Fruit fly (Drosophila melanogaster) whole organism, adult: ENCODE data around the gene CG4313.

Experiments
- CG11617 ChIP-seq: fragments of 200-800 bp; sonication (Bioruptor generic); optimal IDR thresholded peaks from 2 replicates; lab custom pipeline; 2017; ENCODE audit warnings: mild to moderate bottlenecking, missing biosample characterization, missing genetic modification reagents, missing genetic modification characterization
- CG12768 ChIP-seq: fragments of 200-800 bp; sonication (Bioruptor generic); optimal IDR thresholded peaks from 2 replicates; lab custom pipeline; 2017; ENCODE audit warnings: missing biosample characterization, missing genetic modification characterization, mild to moderate bottlenecking, moderate library complexity, missing genetic modification reagents
- CG14711 ChIP-seq: fragments of 200-800 bp; sonication (Bioruptor generic); optimal IDR thresholded peaks from 2 replicates; lab custom pipeline; 2018; ENCODE audit warnings: missing biosample characterization, mild to moderate bottlenecking, missing genetic modification characterization, moderate library complexity
- CG1620 ChIP-seq: fragments of 200-800 bp; sonication (Bioruptor generic); optimal IDR thresholded peaks from 2 replicates; lab custom pipeline; 2016; ENCODE audit warnings: missing biosample characterization, missing genetic modification characterization
- CG33017 ChIP-seq: fragments of 200-800 bp; sonication (Bioruptor generic); optimal IDR thresholded peaks from 2 replicates; lab custom pipeline; 2018; ENCODE audit warnings: missing biosample characterization, mild to moderate bottlenecking, missing genetic modification characterization, moderate library complexity
- CG5204 ChIP-seq: fragments of 200-800 bp; sonication (Bioruptor generic); optimal IDR thresholded peaks from 2 replicates; lab custom pipeline; 2016; ENCODE audit warnings: missing biosample characterization, missing genetic modification characterization
- CG7045 ChIP-seq: fragments of 200-800 bp; sonication (Bioruptor generic); optimal IDR thresholded peaks from 2 replicates; lab custom pipeline; 2017; ENCODE audit warnings: missing biosample characterization, mild to moderate bottlenecking, missing genetic modification characterization
- CG7101 ChIP-seq: fragments of 200-800 bp; sonication (Bioruptor generic); optimal IDR thresholded peaks from 2 replicates; lab custom pipeline; 2018; ENCODE audit warnings: missing biosample characterization, mild to moderate bottlenecking, missing genetic modification characterization, moderate library complexity
- Clk ChIP-seq: fragments of 200-800 bp; sonication (Bioruptor generic); optimal IDR thresholded peaks from 2 replicates; lab custom pipeline; 2017; ENCODE audit warnings: missing biosample characterization, missing genetic modification characterization
- Crg-1 ChIP-seq: fragments of 200-800 bp; sonication (Bioruptor generic); optimal IDR thresholded peaks from 2 replicates; lab custom pipeline; 2016; ENCODE audit warnings: missing biosample characterization, missing genetic modification characterization
- Hr96 ChIP-seq: fragments of 200-800 bp; sonication (Bioruptor generic); optimal IDR thresholded peaks from 2 replicates; lab custom pipeline; 2016; ENCODE audit warnings: missing biosample characterization, missing genetic modification characterization
- Mnt ChIP-seq: fragments of 200-800 bp; sonication (Bioruptor generic); optimal IDR thresholded peaks from 2 replicates; lab custom pipeline; 2016; ENCODE audit warnings: missing biosample characterization, mild to moderate bottlenecking, missing genetic modification characterization
- bab1 ChIP-seq: fragments of 200-800 bp; sonication (Bioruptor generic); optimal IDR thresholded peaks from 3 replicates; lab custom pipeline; 2019; ENCODE audit warnings: missing biosample characterization, mild to moderate bottlenecking, missing genetic modification characterization, moderate library complexity
- cic ChIP-seq: fragments of 200-800 bp; sonication (Bioruptor generic); optimal IDR thresholded peaks from 2 replicates; lab custom pipeline; 2017; ENCODE audit warnings: missing biosample characterization, mild to moderate bottlenecking, missing genetic modification characterization, moderate library complexity
- cnc ChIP-seq, 2 experiments: fragments of >200 bp; optimal IDR thresholded peaks; 2 replicates each; lab custom pipeline; 2017
- kay ChIP-seq: fragments of 200-800 bp; sonication (Bioruptor generic); peaks from one replicate; lab custom pipeline; 2016; ENCODE audit warnings: missing biosample characterization, missing genetic modification characterization, borderline replicate concordance
- ovo ChIP-seq: fragments of 200-800 bp; sonication (Bioruptor generic); optimal IDR thresholded peaks from 2 replicates; lab custom pipeline; 2016; ENCODE audit warnings: missing biosample characterization, missing genetic modification characterization
- pad ChIP-seq: fragments of 200-800 bp; sonication (Bioruptor generic); optimal IDR thresholded peaks from 3 replicates; lab custom pipeline; 2017; ENCODE audit warnings: missing biosample characterization, missing genetic modification characterization, mild to moderate bottlenecking, moderate library complexity, missing genetic modification reagents
- tj ChIP-seq: fragments of 200-800 bp; sonication (Bioruptor generic); optimal IDR thresholded peaks from 3 replicates; lab custom pipeline; 2017; ENCODE audit warnings: missing biosample characterization, mild to moderate bottlenecking, missing genetic modification characterization, moderate library complexity
- toe ChIP-seq: fragments of 200-800 bp; sonication (Bioruptor generic); optimal IDR thresholded peaks from 2 replicates; lab custom pipeline; 2016; ENCODE audit warnings: missing biosample characterization, missing genetic modification characterization

The CG4313 gene

dm6 chrX:2012121-2012452 is 29.6 kb upstream of the CG4313 start:
- TF ChIP-seq cic (GFP tag; lab: Kevin White, UChicago) (no peak), cnc (optimal IDR thresholded peaks at IDR 0.05; lab: Kevin White, UChicago) (no peak), tj (GFP tag; lab: Kevin White, UChicago) (peak; percentile 10), CG1620 (GFP tag; lab: Kevin White, UChicago) (no peak), Clk (no peak), CG33017 (tag; lab: Kevin White, UChicago) (no peak), bab1 (GFP tag; lab: Kevin White, UChicago) (no peak), CG5204 (no peak), pad (GFP tag; lab: Kevin White, UChicago) (no peak), toe (GFP tag; lab: Kevin White, UChicago) (no peak), CG11617 (GFP tag; lab: Kevin White, UChicago) (no peak), Mnt (no peak), Hr96 (GFP tag; lab: Kevin White, UChicago) (peak; percentile 71), ovo (GFP tag; lab: Kevin White, UChicago) (no peak), CG14711 (tag; lab: Kevin White, UChicago) (no peak), CG7101 (no peak)

- TF ChIP-seq CG12768 (GFP tag; lab: Kevin White, UChicago): peak; percentile 76
- peak; percentile 83 for TF ChIP-seq CG7101
- TF ChIP-seq CG33017 (tag; lab: Kevin White, UChicago): peak; percentile 27
- peak; percentile 83 for TF ChIP-seq CG11617 (GFP tag; lab: Kevin White, UChicago)
- peak; percentile 67 for TF ChIP-seq tj (GFP tag; lab: Kevin White, UChicago)
- TF ChIP-seq CG1620 (GFP tag; lab: Kevin White, UChicago): peak; percentile 84
- peak; percentile 86 for TF ChIP-seq Mnt
- peak; percentile 33 for TF ChIP-seq bab1 (GFP tag; lab: Kevin White, UChicago)
- TF ChIP-seq Hr96 (GFP tag; lab: Kevin White, UChicago): peak; percentile 83
- no peak for TF ChIP-seq cnc (optimal IDR thresholded peaks at IDR 0.05; lab: Kevin White, UChicago)
- peak; percentile 81 for TF ChIP-seq pad (GFP tag; lab: Kevin White, UChicago)
- peak; percentile 51 for TF ChIP-seq CG14711 (tag; lab: Kevin White, UChicago)
- no peak for TF ChIP-seq CG5204
- peak; percentile 41 for TF ChIP-seq CG7045 (GFP tag; lab: Kevin White, UChicago)
- peak; percentile 62 for TF ChIP-seq ovo (GFP tag; lab: Kevin White, UChicago)
- peak; percentile 25 for TF ChIP-seq toe (GFP tag; lab: Kevin White, UChicago)
- TF ChIP-seq Clk: peak; percentile 37
- TF ChIP-seq cic (GFP tag; lab: Kevin White, UChicago): peak; percentile 50
- TF ChIP-seq Crg-1 (GFP tag; lab: Kevin White, UChicago): peak; percentile 87
- TF ChIP-seq kay: no peak
Observed at dm6 chrX:2012837-2013236, 28.8 kb upstream of the CG4313 start.

- TF ChIP-seq CG1620 (GFP tag; lab: Kevin White, UChicago) (no peak), pad (GFP tag; lab: Kevin White, UChicago) (no peak), CG12768 (GFP tag; lab: Kevin White, UChicago) (no peak), Clk (no peak), toe (GFP tag; lab: Kevin White, UChicago) (no peak), tj (GFP tag; lab: Kevin White, UChicago) (no peak), CG14711 (tag; lab: Kevin White, UChicago) (no peak), CG7101 (no peak), Hr96 (GFP tag; lab: Kevin White, UChicago) (no peak), ovo (GFP tag; lab: Kevin White, UChicago) (no peak)
Observed at dm6 chrX:2013365-2013764, 28.3 kb upstream of the CG4313 start.

- TF ChIP-seq Crg-1 (GFP tag; lab: Kevin White, UChicago) (no peak), CG1620 (GFP tag; lab: Kevin White, UChicago) (no peak), pad (GFP tag; lab: Kevin White, UChicago) (no peak), CG5204 (no peak), cnc (optimal IDR thresholded peaks at IDR 0.05; lab: Kevin White, UChicago) (no peak), Mnt (no peak), CG11617 (GFP tag; lab: Kevin White, UChicago) (no peak), ovo (GFP tag; lab: Kevin White, UChicago) (no peak), CG7101 (no peak)
Observed at dm6 chrX:2024819-2025218, 16.8 kb upstream of the CG4313 start.

- TF ChIP-seq CG1620 (GFP tag; lab: Kevin White, UChicago) (no peak), Crg-1 (GFP tag; lab: Kevin White, UChicago) (no peak), tj (GFP tag; lab: Kevin White, UChicago) (peak; percentile 92)
Observed at dm6 chrX:2031308-2031707, 10.4 kb upstream of the CG4313 start.

dm6 chrX:2032160-2032801 is 9.4 kb upstream of the CG4313 start:
- TF ChIP-seq CG5204: no peak
- no peak for TF ChIP-seq ovo (GFP tag; lab: Kevin White, UChicago)
- TF ChIP-seq Crg-1 (GFP tag; lab: Kevin White, UChicago): no peak
- TF ChIP-seq kay: no peak
- TF ChIP-seq tj (GFP tag; lab: Kevin White, UChicago): no peak
- TF ChIP-seq Hr96 (GFP tag; lab: Kevin White, UChicago): no peak
- TF ChIP-seq CG11617 (GFP tag; lab: Kevin White, UChicago): no peak
- TF ChIP-seq CG7101: no peak
- TF ChIP-seq CG14711 (tag; lab: Kevin White, UChicago): no peak
- no peak for TF ChIP-seq CG12768 (GFP tag; lab: Kevin White, UChicago)
- no peak for TF ChIP-seq Clk
- no peak for TF ChIP-seq CG33017 (tag; lab: Kevin White, UChicago)
- no peak for TF ChIP-seq Mnt
- no peak for TF ChIP-seq cnc (optimal IDR thresholded peaks at IDR 0.05; lab: Kevin White, UChicago)
- no peak for TF ChIP-seq CG7045 (GFP tag; lab: Kevin White, UChicago)
- TF ChIP-seq toe (GFP tag; lab: Kevin White, UChicago): no peak
